In the genomic region with DNA sequence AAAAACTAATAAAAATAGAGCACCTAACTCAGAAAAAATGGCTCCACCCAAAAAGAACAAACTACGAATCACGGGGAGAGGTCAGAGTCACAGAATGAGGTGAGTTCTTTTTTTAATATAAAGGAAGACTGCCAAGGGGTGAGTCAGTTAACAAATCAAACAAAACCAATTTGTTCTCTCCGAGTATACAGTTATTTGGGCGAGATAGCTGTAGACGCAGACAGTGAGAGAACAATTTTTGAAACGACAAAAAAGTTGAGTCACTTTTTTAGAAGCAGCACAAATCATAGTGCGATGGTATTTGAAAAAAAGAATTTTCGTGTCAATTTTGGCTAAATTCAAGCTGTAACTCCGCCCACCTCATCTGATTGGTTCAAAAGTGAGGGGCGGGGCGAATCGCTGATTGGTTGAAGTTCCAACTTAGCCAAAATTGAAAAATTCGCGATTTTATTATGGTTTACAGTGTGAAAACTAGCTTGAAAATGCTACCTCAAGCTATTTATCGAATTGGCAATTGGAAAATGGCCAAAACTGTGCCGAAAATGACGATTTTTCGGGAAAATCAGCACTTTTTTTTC, we compare ENCODE assay signal across 5 worm cellular contexts.
TF ChIP-seq lines count a peak whose summit lies in the region.

No protein-coding gene starts in this region.

TF ChIP-seq in whole organism, L2 larva, 48 proteins besides CTCF, POLR2A, EP300 and RAD21:
- TF ChIP-seq nhr-237 (tag; optimal IDR thresholded peaks at IDR 0.05; lab: Kevin White, UChicago) (no peak), unc-62 (GFP tag; optimal IDR thresholded peaks at IDR 0.05; lab: Kevin White, UChicago) (no peak), nhr-10 (tag; optimal IDR thresholded peaks at IDR 0.05; lab: Kevin White, UChicago) (no peak), Y55F3AM.14 (GFP tag; optimal IDR thresholded peaks at IDR 0.05; lab: Kevin White, UChicago) (no peak), peb-1 (tag; optimal IDR thresholded peaks at IDR 0.05; lab: Kevin White, UChicago) (no peak), fos-1 (tag; optimal IDR thresholded peaks at IDR 0.05; lab: Kevin White, UChicago) (peak; percentile 17), R02D3.7 (tag; optimal IDR thresholded peaks at IDR 0.05; lab: Kevin White, UChicago) (no peak), ztf-4 (tag; optimal IDR thresholded peaks at IDR 0.05; lab: Kevin White, UChicago) (no peak)

TF ChIP-seq in whole organism, L3 larva, 47 proteins besides CTCF, POLR2A, EP300 and RAD21:
- no peak for TF ChIP-seq elt-2 (tag; optimal IDR thresholded peaks at IDR 0.05; lab: Kevin White, UChicago)
- TF ChIP-seq pha-4 (tag; optimal IDR thresholded peaks at IDR 0.05; lab: Kevin White, UChicago), result peak; percentile 83
- peak; percentile 81 for TF ChIP-seq nfya-1 (tag; optimal IDR thresholded peaks at IDR 0.05; lab: Kevin White, UChicago; ENCODE audit: insufficient read depth)
- no peak for TF ChIP-seq ama-1 (optimal IDR thresholded peaks at IDR 0.05; lab: Kevin White, UChicago)
- TF ChIP-seq nhr-76 (tag; optimal IDR thresholded peaks at IDR 0.05; lab: Kevin White, UChicago), result no peak
- TF ChIP-seq nhr-67 (tag; optimal IDR thresholded peaks at IDR 0.05; lab: Kevin White, UChicago), result no peak
- no peak for TF ChIP-seq nhr-23 (tag; optimal IDR thresholded peaks at IDR 0.05; lab: Kevin White, UChicago)
- no peak for TF ChIP-seq egl-5 (tag; optimal IDR thresholded peaks at IDR 0.05; lab: Kevin White, UChicago)
- no peak for TF ChIP-seq fkh-2 (tag; optimal IDR thresholded peaks at IDR 0.05; lab: Kevin White, UChicago)
- TF ChIP-seq unc-39 (tag; optimal IDR thresholded peaks at IDR 0.05; lab: Kevin White, UChicago), result no peak
- no peak for TF ChIP-seq aly-2 (tag; optimal IDR thresholded peaks at IDR 0.05; lab: Kevin White, UChicago)
- no peak for TF ChIP-seq daf-12 (tag; optimal IDR thresholded peaks at IDR 0.05; lab: Kevin White, UChicago)

TF ChIP-seq in whole organism, L4 larva, 104 proteins besides CTCF, POLR2A, EP300 and RAD21 (continues in another document):
- peak in 1 of 2 experiments; percentile 12 for TF ChIP-seq lsy-2 (tag; optimal IDR thresholded peaks at IDR 0.05; lab: Kevin White, UChicago)
- TF ChIP-seq D1046.2 (GFP tag; IDR thresholded peaks at IDR 0.05; lab: Robert Waterston, UW), result no peak
- TF ChIP-seq nhr-111 (GFP tag; optimal IDR thresholded peaks at IDR 0.05; lab: Kevin White, UChicago), result no peak
- no peak for TF ChIP-seq R02D3.7 (tag; optimal IDR thresholded peaks at IDR 0.05; lab: Kevin White, UChicago)
- peak; percentile 20 for TF ChIP-seq dve-1 (tag; optimal IDR thresholded peaks at IDR 0.05; lab: Kevin White, UChicago; ENCODE audit: insufficient read depth)
- no peak for TF ChIP-seq ceh-32 (tag; optimal IDR thresholded peaks at IDR 0.05; lab: Kevin White, UChicago; ENCODE audit: poor library complexity)
- TF ChIP-seq rbr-2 (tag; optimal IDR thresholded peaks at IDR 0.05; lab: Kevin White, UChicago), result no peak
- no peak for TF ChIP-seq pha-4 (GFP tag; IDR thresholded peaks at IDR 0.05; lab: Robert Waterston, UW)
- TF ChIP-seq pha-4 (tag; optimal IDR thresholded peaks at IDR 0.05; lab: Kevin White, UChicago), result peak; percentile 63
- TF ChIP-seq nhr-76 (tag; optimal IDR thresholded peaks at IDR 0.05; lab: Kevin White, UChicago), result no peak
- no peak for TF ChIP-seq attf-4 (tag; optimal IDR thresholded peaks at IDR 0.05; lab: Kevin White, UChicago)
- peak; percentile 3 for TF ChIP-seq nhr-28 (tag; optimal IDR thresholded peaks at IDR 0.05; lab: Kevin White, UChicago)
- TF ChIP-seq nhr-41 (GFP tag; IDR thresholded peaks at IDR 0.05; lab: Robert Waterston, UW), result no peak
- no peak for TF ChIP-seq Y105C5A.15 (GFP tag; IDR thresholded peaks at IDR 0.05; lab: Robert Waterston, UW)
- TF ChIP-seq ztf-11 (tag; optimal IDR thresholded peaks at IDR 0.05; lab: Kevin White, UChicago), result no peak
- TF ChIP-seq daf-12 (tag; optimal IDR thresholded peaks at IDR 0.05; lab: Kevin White, UChicago), result no peak
- TF ChIP-seq snpc-1.2 (GFP tag; IDR thresholded peaks at IDR 0.05; lab: Robert Waterston, UW), result no peak
- no peak for TF ChIP-seq ama-1 (optimal IDR thresholded peaks at IDR 0.05; lab: Kevin White, UChicago)
- TF ChIP-seq cey-2 (tag; optimal IDR thresholded peaks at IDR 0.05; lab: Kevin White, UChicago; ENCODE audit: borderline replicate concordance, insufficient read depth), result no peak
- TF ChIP-seq ztf-7 (tag; optimal IDR thresholded peaks at IDR 0.05; lab: Kevin White, UChicago), result no peak
- no peak for TF ChIP-seq unc-39 (tag; optimal IDR thresholded peaks at IDR 0.05; lab: Kevin White, UChicago)
- no peak for TF ChIP-seq gei-8 (GFP tag; optimal IDR thresholded peaks at IDR 0.05; lab: Kevin White, UChicago)
- TF ChIP-seq set-16 (GFP tag; IDR thresholded peaks at IDR 0.05; lab: Robert Waterston, UW), result no peak

TF ChIP-seq in whole organism, late embryonic, 69 proteins besides CTCF, POLR2A, EP300 and RAD21:
- TF ChIP-seq tbx-2 (tag; optimal IDR thresholded peaks at IDR 0.05; lab: Kevin White, UChicago) (no peak), ama-1 (optimal IDR thresholded peaks at IDR 0.05; lab: Kevin White, UChicago) (no peak), nfya-1 (tag; optimal IDR thresholded peaks at IDR 0.05; lab: Kevin White, UChicago) (peak; percentile 72)
TF ChIP-seq in whole organism, late embryonic: peak in this region for 1.

TF ChIP-seq in whole organism, midembryonic, 9 proteins besides CTCF, POLR2A, EP300 and RAD21:
- TF ChIP-seq T22C8.4 (GFP tag; IDR thresholded peaks at IDR 0.05; lab: Robert Waterston, UW) (no peak), ztf-23 (GFP tag; IDR thresholded peaks at IDR 0.05; lab: Robert Waterston, UW) (no peak), ztf-29 (GFP tag; IDR thresholded peaks at IDR 0.05; lab: Robert Waterston, UW) (no peak), ref-1 (GFP tag; conservative IDR thresholded peaks at IDR 0.05; lab: Robert Waterston, UW) (no peak), tab-1 (GFP tag; IDR thresholded peaks at IDR 0.05; lab: Robert Waterston, UW) (no peak), flt-1 (GFP tag; IDR thresholded peaks at IDR 0.05; lab: Robert Waterston, UW) (0 out of 2 replicates have a peak, but pooled peaks have one; percentile 24)
TF ChIP-seq in whole organism, midembryonic: peak in this region for 1.
